Fruit fly (Drosophila melanogaster): Measurements from ENCODE around the gene Dpm3.

Gene Dpm3

DNA sequence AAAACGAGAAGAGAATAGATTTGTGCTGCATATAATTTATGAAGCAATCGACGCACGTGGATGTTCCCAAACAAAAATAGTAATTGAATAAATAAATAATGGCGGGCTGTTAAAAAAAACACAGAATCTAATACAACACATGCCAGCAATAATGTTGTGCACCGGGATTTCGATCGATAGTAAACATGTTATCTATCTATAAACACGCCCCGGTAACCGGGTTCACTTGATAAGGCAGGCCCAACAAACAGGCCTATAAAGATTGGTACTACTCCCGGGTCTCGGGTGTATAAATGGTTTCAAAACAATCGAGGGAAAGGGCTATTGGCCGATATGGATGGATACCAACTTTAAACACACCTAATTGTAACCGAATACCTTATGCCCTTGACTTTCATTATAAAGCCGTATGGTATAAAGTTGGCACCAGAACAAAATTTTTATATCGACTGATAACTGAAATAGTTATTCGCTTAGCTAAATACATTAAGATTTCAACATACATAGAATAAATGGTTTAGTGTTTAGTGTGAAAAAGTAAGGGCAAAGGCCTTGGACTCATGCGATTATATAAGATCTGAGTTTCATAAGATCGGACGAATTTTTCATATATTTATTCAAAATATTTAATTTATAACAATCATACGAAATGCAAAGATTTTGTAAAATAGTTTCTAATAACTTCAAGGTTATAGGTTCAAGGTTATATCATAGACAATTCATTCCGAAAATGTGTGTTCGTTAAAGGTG, 37.0 kb downstream of the Dpm3 start:
- TF ChIP-seq Myc (optimal IDR thresholded peaks at IDR 0.05), result no peak

DNA sequence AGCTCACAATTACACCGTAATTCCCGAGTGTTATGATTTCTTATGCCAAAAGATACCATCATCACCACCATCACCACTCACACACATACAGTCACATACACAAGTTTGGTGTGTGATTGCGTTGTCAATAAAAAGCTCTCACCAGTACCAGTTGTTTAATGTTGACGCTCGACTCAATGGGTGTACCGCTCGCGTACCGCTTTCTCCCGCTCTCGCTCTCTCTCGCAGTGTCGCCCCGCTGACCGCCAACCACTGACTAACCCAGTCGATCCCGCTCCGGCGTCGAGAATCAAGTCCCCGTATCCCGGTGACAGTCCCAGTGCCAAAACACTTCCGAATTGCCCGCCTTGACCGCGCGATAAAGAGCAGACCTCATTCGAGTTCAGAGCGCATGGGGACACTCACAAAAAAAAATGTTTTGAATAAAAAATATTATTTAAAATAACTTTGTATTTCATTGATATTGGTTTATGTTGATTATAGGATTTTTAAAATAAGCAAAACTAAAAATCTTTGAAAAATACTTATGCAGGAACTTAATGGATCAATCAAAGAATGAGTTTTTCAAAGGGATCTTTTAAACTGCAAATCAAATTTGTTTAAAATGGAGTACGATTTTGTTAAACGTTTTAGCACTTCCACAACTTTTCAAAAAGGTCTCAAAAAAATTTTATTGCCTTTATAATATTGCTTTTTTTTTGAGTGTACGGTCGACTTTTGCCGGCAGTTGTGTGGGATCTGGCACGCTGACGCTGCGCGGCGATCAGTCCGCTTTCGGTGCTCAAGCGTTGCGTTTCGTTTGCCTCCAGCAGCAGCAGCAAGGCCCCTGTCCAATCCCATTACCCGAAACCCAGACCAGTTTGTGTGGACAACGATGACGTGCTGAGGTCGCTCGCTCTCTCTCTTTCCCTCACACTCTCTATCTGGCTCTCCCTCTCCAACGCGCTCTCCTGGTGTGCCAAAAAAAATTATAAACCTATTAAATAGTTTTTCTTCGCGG, 38.4 kb downstream of the Dpm3 start, which contains the start of gene Dic1:
TSS of gene Dic1 (plus strand) at position 764 of the 1,000 bp plus-strand sequence.
- TF ChIP-seq usp (GFP tag; optimal IDR thresholded peaks at IDR 0.05) (no peak), Abd-B (GFP tag; optimal IDR thresholded peaks at IDR 0.05) (no peak), Myc (optimal IDR thresholded peaks at IDR 0.05) (no peak), fru (GFP tag; optimal IDR thresholded peaks at IDR 0.05) (peak; percentile 97), Hr83 (GFP tag; optimal IDR thresholded peaks at IDR 0.05; ENCODE audit: poor library complexity, severe bottlenecking) (peak; percentile 90), foxo (GFP tag; optimal IDR thresholded peaks at IDR 0.05) (peak in 1 of 2 experiments; percentile 98), pan (optimal IDR thresholded peaks at IDR 0.05) (no peak), Hnf4 (GFP tag; optimal IDR thresholded peaks at IDR 0.05) (peak; percentile 90), psq (GFP tag; optimal IDR thresholded peaks at IDR 0.05) (peak; percentile 96), woc (GFP tag; optimal IDR thresholded peaks at IDR 0.05) (peak; percentile 88), Rel (GFP tag; optimal IDR thresholded peaks at IDR 0.05) (peak; percentile 91), Rel (tag; optimal IDR thresholded peaks at IDR 0.05) (peak; percentile 58), Vsx2 (GFP tag; optimal IDR thresholded peaks at IDR 0.05; ENCODE audit: partially characterized antibody) (peak; percentile 93), Mio (GFP tag; optimal IDR thresholded peaks at IDR 0.05) (peak; percentile 42), GATAd (GFP tag; optimal IDR thresholded peaks at IDR 0.05) (peak; percentile 39), brk (GFP tag; optimal IDR thresholded peaks at IDR 0.05) (peak; percentile 92), Hr78 (GFP tag; optimal IDR thresholded peaks at IDR 0.05) (no peak), N (GFP tag; optimal IDR thresholded peaks at IDR 0.05) (no peak), br (GFP tag; optimal IDR thresholded peaks at IDR 0.05) (peak; percentile 96), dmrt93B (GFP tag; optimal IDR thresholded peaks at IDR 0.05) (peak; percentile 97), OdsH (GFP tag; optimal IDR thresholded peaks at IDR 0.05) (peak; percentile 98), HLH106 (tag; optimal IDR thresholded peaks at IDR 0.05) (peak; percentile 96), Dfd (GFP tag; optimal IDR thresholded peaks at IDR 0.05) (peak; percentile 93), jim (GFP tag; optimal IDR thresholded peaks at IDR 0.05) (no peak), h (GFP tag; optimal IDR thresholded peaks at IDR 0.05) (peak; percentile 97), dsf (GFP tag; optimal IDR thresholded peaks at IDR 0.05; ENCODE audit: borderline replicate concordance) (peak; percentile 72), Sp1 (GFP tag; optimal IDR thresholded peaks at IDR 0.05) (peak; percentile 98), rgr (GFP tag; optimal IDR thresholded peaks at IDR 0.05) (peak; percentile 97), lola (GFP tag; optimal IDR thresholded peaks at IDR 0.05) (no peak), sage (GFP tag; optimal IDR thresholded peaks at IDR 0.05) (peak; percentile 83), Dif (GFP tag; optimal IDR thresholded peaks at IDR 0.05; ENCODE audit: partially characterized antibody) (peak; percentile 96), dl (GFP tag; optimal IDR thresholded peaks at IDR 0.05; ENCODE audit: insufficient read depth in 1 of 2, partially characterized antibody in 2 of 2) (peak; percentile 93 to 94), CG32264 (GFP tag; optimal IDR thresholded peaks at IDR 0.05) (peak; percentile 88), CG9705 (GFP tag; optimal IDR thresholded peaks at IDR 0.05) (peak; percentile 91), sv (GFP tag; optimal IDR thresholded peaks at IDR 0.05) (peak; percentile 97), Jra (GFP tag; optimal IDR thresholded peaks at IDR 0.05) (peak; percentile 87), tai (GFP tag; optimal IDR thresholded peaks at IDR 0.05) (peak; percentile 93), CrebA (GFP tag; optimal IDR thresholded peaks at IDR 0.05; ENCODE audit: borderline replicate concordance) (peak; percentile 74), ey (GFP tag; optimal IDR thresholded peaks at IDR 0.05) (peak; percentile 95)

Data from whole organism, wandering third instar larva.